Fruit fly (Drosophila melanogaster) whole organism, embryonic: ENCODE data around the gene CG4953.
A peak's percentile ranks its signal among the peaks of the same experiment; 100 is the strongest.

ENCODE experiments used
- CG10462 ChIP-seq: fragments of 200-800 bp; sonication (Bioruptor generic); optimal IDR thresholded peaks from 2 replicates; lab custom pipeline; 2016; ENCODE audit warnings: missing biosample characterization, missing genetic modification characterization
- CG13296 ChIP-seq: fragments of 200-800 bp; sonication (Bioruptor generic); optimal IDR thresholded peaks from 3 replicates; lab custom pipeline; 2018; ENCODE audit warnings: missing biosample characterization, mild to moderate bottlenecking, missing genetic modification characterization
- CG17359 ChIP-seq: fragments of 200-800 bp; sonication (Bioruptor generic); optimal IDR thresholded peaks from 3 replicates; lab custom pipeline; 2018; ENCODE audit warnings: missing biosample characterization, mild to moderate bottlenecking, missing genetic modification characterization, moderate library complexity
- CG17802 ChIP-seq: fragments of 200-800 bp; sonication (Bioruptor generic); optimal IDR thresholded peaks from 2 replicates; lab custom pipeline; 2018; ENCODE audit warnings: missing biosample characterization, mild to moderate bottlenecking, missing genetic modification characterization, moderate library complexity
- CG18764 ChIP-seq: fragments of 200-800 bp; sonication (Bioruptor generic); optimal IDR thresholded peaks from 3 replicates; lab custom pipeline; 2016; ENCODE audit warnings: missing biosample characterization, missing genetic modification characterization
- CG30020 ChIP-seq: fragments of 200-800 bp; optimal IDR thresholded peaks from 2 replicates; lab custom pipeline; 2019; ENCODE audit warnings: missing biosample characterization, mild to moderate bottlenecking, missing genetic modification characterization, moderate library complexity
- CG31441 ChIP-seq: fragments of 200-800 bp; sonication (Bioruptor generic); IDR thresholded peaks from 2 replicates; pipeline ENCODE4 v1.3.6; 2022; ENCODE audit warnings: missing biosample characterization, missing genetic modification characterization
- CG32767 ChIP-seq: fragments of 200-800 bp; sonication (Bioruptor generic); IDR thresholded peaks from 2 replicates; pipeline ENCODE4 v1.3.6; 2022; ENCODE audit warnings: missing biosample characterization, missing genetic modification characterization
- CG33213 ChIP-seq: fragments of 200-800 bp; sonication (Bioruptor generic); optimal IDR thresholded peaks from 3 replicates; lab custom pipeline; 2016; ENCODE audit warnings: missing biosample characterization, missing genetic modification characterization
- CG34224 ChIP-seq: fragments of 200-800 bp; sonication (Bioruptor generic); IDR thresholded peaks from 3 replicates; pipeline ENCODE4 v1.3.6; 2022; ENCODE audit warnings: missing biosample characterization, missing genetic modification characterization; ENCODE audit not compliant: partially characterized antibody
- CG3838 ChIP-seq: fragments of 200-800 bp; sonication (Bioruptor generic); optimal IDR thresholded peaks from 3 replicates; lab custom pipeline; 2016; ENCODE audit warnings: missing biosample characterization, missing genetic modification characterization
- CG5953 ChIP-seq: fragments of 200-800 bp; sonication (Bioruptor generic); IDR thresholded peaks from 2 replicates; pipeline ENCODE4 v1.3.6; 2022; ENCODE audit warnings: missing biosample characterization, missing genetic modification characterization
- CG7786 ChIP-seq: fragments of 200-800 bp; sonication (Bioruptor generic); optimal IDR thresholded peaks from 2 replicates; lab custom pipeline; 2016; ENCODE audit warnings: missing biosample characterization, missing genetic modification characterization
- CG8388 ChIP-seq: fragments of 200-800 bp; sonication (Bioruptor generic); optimal IDR thresholded peaks from 2 replicates; lab custom pipeline; 2019; ENCODE audit warnings: missing biosample characterization, mild to moderate bottlenecking, missing genetic modification characterization, moderate library complexity
- CG8924 ChIP-seq: fragments of 200-800 bp; optimal IDR thresholded peaks from 3 replicates; lab custom pipeline; 2019; ENCODE audit warnings: missing biosample characterization, mild to moderate bottlenecking, missing genetic modification characterization, moderate library complexity
- CrebB ChIP-seq: fragments of 200-800 bp; sonication (Bioruptor generic); optimal IDR thresholded peaks from 3 replicates; lab custom pipeline; 2018; ENCODE audit warnings: missing biosample characterization, mild to moderate bottlenecking, missing genetic modification characterization
- D ChIP-seq, 2 experiments: fragments of 200-800 bp in 1 of 2; fragments of >200 bp in 1 of 2; sonication (Bioruptor generic) in 1 of 2; optimal IDR thresholded peaks; 2 replicates in 1 of 2; 3 replicates in 1 of 2; lab custom pipeline; 2017; ENCODE audit warnings: mild to moderate bottlenecking in 1 of 2, missing biosample characterization in 1 of 2, missing genetic modification characterization in 1 of 2, missing genetic modification reagents in 1 of 2
- Dp ChIP-seq: fragments of 200-800 bp; sonication (Bioruptor generic); optimal IDR thresholded peaks from 2 replicates; lab custom pipeline; 2018; ENCODE audit warnings: missing biosample characterization, mild to moderate bottlenecking, missing genetic modification characterization, moderate library complexity
- ERR ChIP-seq: fragments of 200-800 bp; sonication (Bioruptor generic); optimal IDR thresholded peaks from 2 replicates; lab custom pipeline; 2016; ENCODE audit warnings: missing biosample characterization, missing genetic modification characterization
- Ets65A ChIP-seq: fragments of 200-800 bp; sonication (Bioruptor generic); peaks from one replicate; lab custom pipeline; 2016; ENCODE audit warnings: missing biosample characterization, missing genetic modification characterization
- Gsc ChIP-seq: fragments of 200-800 bp; sonication (Bioruptor generic); IDR thresholded peaks from 2 replicates; pipeline ENCODE4 v1.3.6; 2022; ENCODE audit warnings: missing biosample characterization, missing genetic modification characterization
- Gug ChIP-seq: fragments of 200-800 bp; sonication (Bioruptor generic); IDR thresholded peaks from 4 replicates; pipeline ENCODE4 v1.3.6; 2022; ENCODE audit warnings: missing biosample characterization, missing genetic modification characterization
- H2.0 ChIP-seq: fragments of 200-800 bp; sonication (Bioruptor generic); IDR thresholded peaks from 2 replicates; pipeline ENCODE4 v1.3.6; 2022; ENCODE audit warnings: missing biosample characterization, missing genetic modification characterization
- Med ChIP-seq: fragments of 200-800 bp; sonication (Bioruptor generic); peaks from one replicate; lab custom pipeline; 2016; ENCODE audit warnings: missing biosample characterization, missing genetic modification characterization, mild to moderate bottlenecking, inconsistent platforms, moderate library complexity
- Sry-β ChIP-seq: fragments of 200-800 bp; sonication (Bioruptor generic); optimal IDR thresholded peaks from 2 replicates; lab custom pipeline; 2018; ENCODE audit warnings: missing biosample characterization, mild to moderate bottlenecking, missing genetic modification characterization, moderate library complexity
- Xbp1 ChIP-seq: fragments of 200-800 bp; sonication (Bioruptor generic); optimal IDR thresholded peaks from 3 replicates; lab custom pipeline; 2016; ENCODE audit warnings: missing biosample characterization, mild to moderate bottlenecking, missing genetic modification characterization
- ab ChIP-seq: fragments of 200-800 bp; sonication (Bioruptor generic); optimal IDR thresholded peaks from 2 replicates; lab custom pipeline; 2016; ENCODE audit warnings: missing biosample characterization, missing genetic modification characterization
- ac ChIP-seq: fragments of 200-800 bp; sonication (Bioruptor generic); optimal IDR thresholded peaks from 3 replicates; lab custom pipeline; 2017; ENCODE audit warnings: missing biosample characterization, mild to moderate bottlenecking, missing genetic modification characterization
- chinmo ChIP-seq: fragments of 200-800 bp; sonication (Bioruptor generic); IDR thresholded peaks from 4 replicates; pipeline ENCODE4 v1.3.6; 2022; ENCODE audit warnings: missing biosample characterization, missing genetic modification characterization; ENCODE audit not compliant: partially characterized antibody
- crc ChIP-seq: fragments of 200-800 bp; sonication (Bioruptor generic); optimal IDR thresholded peaks from 2 replicates; lab custom pipeline; 2016; ENCODE audit warnings: missing biosample characterization, missing genetic modification characterization
- exex ChIP-seq: fragments of 200-800 bp; sonication (Bioruptor generic); optimal IDR thresholded peaks from 4 replicates; lab custom pipeline; 2018; ENCODE audit warnings: missing biosample characterization, mild to moderate bottlenecking, missing genetic modification characterization, moderate library complexity
- gsb ChIP-seq: fragments of 200-800 bp; sonication (Bioruptor generic); IDR thresholded peaks from 2 replicates; pipeline ENCODE4 v1.3.6; 2022; ENCODE audit warnings: missing biosample characterization, missing genetic modification characterization
- ham ChIP-seq: fragments of 200-800 bp; sonication (Bioruptor generic); IDR thresholded peaks from 2 replicates; pipeline ENCODE4 v1.3.6; 2022; ENCODE audit warnings: missing biosample characterization, missing genetic modification characterization
- hb ChIP-seq: fragments of 200-800 bp; sonication (Bioruptor generic); IDR thresholded peaks from 3 replicates; pipeline ENCODE4 v1.3.6; 2022; ENCODE audit warnings: missing biosample characterization, missing genetic modification characterization; ENCODE audit not compliant: partially characterized antibody
- hth ChIP-seq: fragments of >200 bp; optimal IDR thresholded peaks from 2 replicates; lab custom pipeline; 2017; ENCODE audit warnings: inconsistent platforms
- inv ChIP-seq: fragments of 200-800 bp; sonication (Bioruptor generic); IDR thresholded peaks from 2 replicates; pipeline ENCODE4 v1.3.6; 2022; ENCODE audit warnings: missing biosample characterization, missing genetic modification characterization; ENCODE audit not compliant: partially characterized antibody
- kah ChIP-seq: fragments of 200-800 bp; sonication (Bioruptor generic); optimal IDR thresholded peaks from 2 replicates; lab custom pipeline; 2018; ENCODE audit warnings: missing biosample characterization, mild to moderate bottlenecking, missing genetic modification characterization
- knrl ChIP-seq: fragments of 200-800 bp; sonication (Bioruptor generic); IDR thresholded peaks from 3 replicates; pipeline ENCODE4 v1.3.6; 2022; ENCODE audit warnings: missing biosample characterization, missing genetic modification characterization; ENCODE audit not compliant: partially characterized antibody
- onecut ChIP-seq: fragments of 200-800 bp; sonication (Bioruptor generic); IDR thresholded peaks from 2 replicates; pipeline ENCODE4 v1.3.6; 2022; ENCODE audit warnings: missing biosample characterization, missing genetic modification characterization
- p53 ChIP-seq: fragments of 200-800 bp; sonication (Bioruptor generic); optimal IDR thresholded peaks from 2 replicates; lab custom pipeline; 2016; ENCODE audit warnings: missing biosample characterization, missing genetic modification characterization
- pb ChIP-seq: fragments of 200-800 bp; sonication (Bioruptor generic); optimal IDR thresholded peaks from 3 replicates; lab custom pipeline; 2016; ENCODE audit warnings: missing biosample characterization, missing genetic modification characterization
- pita ChIP-seq: fragments of 200-800 bp; sonication (Bioruptor generic); optimal IDR thresholded peaks from 2 replicates; lab custom pipeline; 2017; ENCODE audit warnings: missing biosample characterization, mild to moderate bottlenecking, missing genetic modification characterization
- sima ChIP-seq: fragments of 200-800 bp; sonication (Bioruptor generic); optimal IDR thresholded peaks from 2 replicates; lab custom pipeline; 2016; ENCODE audit warnings: missing biosample characterization, missing genetic modification characterization
- slbo ChIP-seq: fragments of 200-800 bp; sonication (Bioruptor generic); IDR thresholded peaks from 2 replicates; pipeline ENCODE4 v1.3.6; 2022; ENCODE audit warnings: missing biosample characterization, missing genetic modification characterization
- sr ChIP-seq: fragments of 200-800 bp; sonication (Bioruptor generic); IDR thresholded peaks from 3 replicates; pipeline ENCODE4 v1.3.6; 2022; ENCODE audit warnings: missing biosample characterization, missing genetic modification characterization
- ssp ChIP-seq: fragments of 200-800 bp; sonication (Bioruptor generic); IDR thresholded peaks from 2 replicates; pipeline ENCODE4 v1.3.6; 2022; ENCODE audit warnings: missing biosample characterization, missing genetic modification characterization
- sug ChIP-seq: fragments of 200-800 bp; optimal IDR thresholded peaks from 2 replicates; lab custom pipeline; 2019; ENCODE audit warnings: missing biosample characterization, mild to moderate bottlenecking, missing genetic modification characterization, moderate library complexity
- tin ChIP-seq: fragments of 200-800 bp; sonication (Bioruptor generic); optimal IDR thresholded peaks from 3 replicates; lab custom pipeline; 2016; ENCODE audit warnings: missing biosample characterization, missing genetic modification characterization
- usp ChIP-seq: fragments of >200 bp; optimal IDR thresholded peaks from 2 replicates; lab custom pipeline; 2017; ENCODE audit warnings: missing biosample characterization, missing genetic modification characterization
- wdn ChIP-seq: fragments of 200-800 bp; sonication (Bioruptor generic); IDR thresholded peaks from 2 replicates; pipeline ENCODE4 v1.3.6; 2022; ENCODE audit warnings: missing biosample characterization, missing genetic modification characterization
- wek ChIP-seq: fragments of 200-800 bp; sonication (Bioruptor generic); optimal IDR thresholded peaks from 3 replicates; lab custom pipeline; 2018; ENCODE audit warnings: missing biosample characterization, mild to moderate bottlenecking, missing genetic modification characterization, moderate library complexity
- z ChIP-seq: fragments of 200-800 bp; sonication (Bioruptor generic); IDR thresholded peaks from 3 replicates; pipeline ENCODE4 v1.3.6; 2022; ENCODE audit warnings: missing biosample characterization, missing genetic modification characterization

CG4953 gene

dm6 chr2L:10261774-10262173 is 4.7 kb upstream of the CG4953 start:
- TF ChIP-seq Dp (no peak), p53 (GFP tag; lab: Kevin White, UChicago) (no peak), CG8388 (no peak), z (GFP tag; lab: Robert Waterston, UW) (no peak), CG31441 (GFP tag; lab: Robert Waterston, UW) (no peak), Xbp1 (GFP tag; lab: Kevin White, UChicago) (no peak), pb (GFP tag; lab: Kevin White, UChicago) (no peak), CrebB (no peak), ham (no peak), wdn (GFP tag; lab: Robert Waterston, UW) (no peak), inv (GFP tag; lab: Robert Waterston, UW) (no peak), CG10462 (GFP tag; lab: Kevin White, UChicago) (no peak), sr (GFP tag; lab: Robert Waterston, UW) (no peak), pita (GFP tag; lab: Kevin White, UChicago) (no peak), CG8924 (tag; lab: Kevin White, UChicago) (no peak), sug (tag; lab: Kevin White, UChicago) (no peak), chinmo (GFP tag; lab: Robert Waterston, UW) (no peak), hb (GFP tag; lab: Robert Waterston, UW) (no peak)

- peak; percentile 22 for TF ChIP-seq wek (GFP tag; lab: Kevin White, UChicago)
- no peak for TF ChIP-seq CG13296
- TF ChIP-seq usp (GFP tag; lab: Kevin White, UChicago): no peak
- TF ChIP-seq CG3838 (GFP tag; lab: Kevin White, UChicago): no peak
- no peak for TF ChIP-seq exex (tag; lab: Kevin White, UChicago)
- TF ChIP-seq onecut: peak; percentile 96
- TF ChIP-seq ERR (GFP tag; lab: Kevin White, UChicago): no peak
- TF ChIP-seq CG33213 (GFP tag; lab: Kevin White, UChicago): no peak
- no peak for TF ChIP-seq CG5953 (GFP tag; lab: Robert Waterston, UW)
- peak; percentile 86 for TF ChIP-seq CG32767 (GFP tag; lab: Robert Waterston, UW)
- TF ChIP-seq z (GFP tag; lab: Robert Waterston, UW): no peak
- no peak for TF ChIP-seq knrl (GFP tag; lab: Robert Waterston, UW)
- peak; percentile 89 for TF ChIP-seq CG17802 (tag; lab: Kevin White, UChicago)
- no peak for TF ChIP-seq CG7786 (GFP tag; lab: Kevin White, UChicago)
- no peak for TF ChIP-seq Med (GFP tag; lab: Kevin White, UChicago)
- TF ChIP-seq CG30020 (tag; lab: Kevin White, UChicago): peak; percentile 98
- TF ChIP-seq CG34224 (GFP tag; lab: Robert Waterston, UW): no peak
- TF ChIP-seq ab: no peak
- TF ChIP-seq tin (GFP tag; lab: Kevin White, UChicago): no peak
- TF ChIP-seq Ets65A (GFP tag; lab: Kevin White, UChicago): no peak
- no peak for TF ChIP-seq crc (GFP tag; lab: Kevin White, UChicago)
- no peak for TF ChIP-seq CG31441 (GFP tag; lab: Robert Waterston, UW)
- peak; percentile 81 for TF ChIP-seq ssp
- no peak for TF ChIP-seq hth (lab: Kevin White, UChicago)
- TF ChIP-seq CG18764: no peak
- no peak for TF ChIP-seq kah
- no peak for TF ChIP-seq ac (GFP tag; lab: Kevin White, UChicago)
- no peak for TF ChIP-seq H2.0
- no peak for TF ChIP-seq Gug (GFP tag; lab: Robert Waterston, UW)
- TF ChIP-seq sima (GFP tag; lab: Kevin White, UChicago): no peak
- TF ChIP-seq gsb (GFP tag; lab: Robert Waterston, UW): no peak
- no peak for TF ChIP-seq CG17359 (tag; lab: Kevin White, UChicago)
- TF ChIP-seq Gsc (GFP tag; lab: Robert Waterston, UW): no peak
- no peak for TF ChIP-seq slbo (GFP tag; lab: Robert Waterston, UW)
- TF ChIP-seq Sry-β (GFP tag; lab: Kevin White, UChicago): no peak
- TF ChIP-seq D (optimal IDR thresholded peaks at IDR 0.05; lab: Kevin White, UChicago): no peak
- TF ChIP-seq D (GFP tag; optimal IDR thresholded peaks at IDR 0.05; lab: Kevin White, UChicago): no peak
Measured at dm6 chr2L:10263343-10263744, 3.2 kb upstream of the CG4953 start, which contains the start of gene Rsf1. TSS of gene Rsf1 (minus strand) at chr2L:10263554.
